Worm (Caenorhabditis elegans) whole organism, L3 larva: ENCODE results near the gene B0238.9.

Source experiments
- ceh-82 ChIP-seq: fragments of 150-350 bp; optimal IDR thresholded peaks from 2 replicates; lab custom pipeline; 2014; ENCODE audit warnings: missing biosample characterization, missing genetic modification characterization
- egl-5 ChIP-seq: fragments of 150-350 bp; optimal IDR thresholded peaks from 2 replicates; lab custom pipeline; 2017; ENCODE audit warnings: missing biosample characterization, missing genetic modification reagents, missing genetic modification characterization, inconsistent platforms
- elt-1 ChIP-seq: fragments of 150-350 bp; optimal IDR thresholded peaks from 2 replicates; lab custom pipeline; 2014; ENCODE audit warnings: missing biosample characterization, missing genetic modification characterization
- elt-3 ChIP-seq, 3 experiments: fragments of 150-350 bp in 1 of 3; sonication (generic microtip) in 2 of 3; optimal IDR thresholded peaks; 2 replicates in 2 of 3; 4 replicates in 1 of 3; lab custom pipeline; 2014 to 2017; ENCODE audit warnings: missing biosample characterization in 3 of 3, missing genetic modification characterization in 3 of 3
- eor-1 ChIP-seq, 2 experiments: fragments of 150-350 bp; optimal IDR thresholded peaks; 2 replicates each; lab custom pipeline; 2014 to 2018; ENCODE audit warnings: missing biosample characterization in 2 of 2, missing genetic modification characterization in 2 of 2
- fkh-2 ChIP-seq: fragments of 150-350 bp; optimal IDR thresholded peaks from 2 replicates; lab custom pipeline; 2014; ENCODE audit warnings: missing biosample characterization, missing genetic modification reagents, missing genetic modification characterization
- fos-1 ChIP-seq: fragments of 150-350 bp; optimal IDR thresholded peaks from 2 replicates; lab custom pipeline; 2014; ENCODE audit warnings: missing biosample characterization, missing genetic modification characterization
- jun-1 ChIP-seq: fragments of 150-350 bp; optimal IDR thresholded peaks from 2 replicates; lab custom pipeline; 2014; ENCODE audit warnings: missing biosample characterization, missing genetic modification reagents, missing genetic modification characterization
- lin-15B ChIP-seq: fragments of 150-350 bp; optimal IDR thresholded peaks from 2 replicates; lab custom pipeline; 2014; ENCODE audit warnings: missing biosample characterization, missing genetic modification characterization
- mdl-1 ChIP-seq: fragments of 150-350 bp; optimal IDR thresholded peaks from 2 replicates; lab custom pipeline; 2014; ENCODE audit warnings: missing biosample characterization, missing genetic modification characterization
- nfya-1 ChIP-seq: sonication (generic microtip); optimal IDR thresholded peaks from 2 replicates; lab custom pipeline; 2017; ENCODE audit warnings: missing genetic modification characterization, mild to moderate bottlenecking, missing compliant biosample characterization, antibody characterized with exemption, moderate library complexity; ENCODE audit not compliant: insufficient read depth
- nhr-12 ChIP-seq: fragments of 150-350 bp; optimal IDR thresholded peaks from 2 replicates; lab custom pipeline; 2014; ENCODE audit warnings: missing biosample characterization, missing genetic modification characterization
- nhr-237 ChIP-seq: fragments of 150-350 bp; optimal IDR thresholded peaks from 2 replicates; lab custom pipeline; 2014; ENCODE audit warnings: missing biosample characterization, missing genetic modification characterization
- nhr-28 ChIP-seq: fragments of 150-350 bp; optimal IDR thresholded peaks from 2 replicates; lab custom pipeline; 2014; ENCODE audit warnings: missing biosample characterization, missing genetic modification characterization
- nhr-43 ChIP-seq: sonication (generic microtip); optimal IDR thresholded peaks from 2 replicates; lab custom pipeline; 2016; ENCODE audit warnings: mild to moderate bottlenecking, missing genetic modification characterization, missing compliant biosample characterization; ENCODE audit not compliant: poor library complexity, severe bottlenecking
- nhr-76 ChIP-seq: fragments of 150-350 bp; sonication (generic microtip); optimal IDR thresholded peaks from 5 replicates; lab custom pipeline; 2014; ENCODE audit warnings: missing biosample characterization, missing genetic modification characterization
- nhr-77 ChIP-seq: fragments of 150-350 bp; optimal IDR thresholded peaks from 2 replicates; lab custom pipeline; 2014; ENCODE audit warnings: missing biosample characterization, missing genetic modification characterization
- pha-4 ChIP-seq: fragments of 150-350 bp; optimal IDR thresholded peaks from 2 replicates; lab custom pipeline; 2014; ENCODE audit warnings: missing biosample characterization, missing genetic modification reagents, missing genetic modification characterization
- pqm-1 ChIP-seq: fragments of 150-350 bp; optimal IDR thresholded peaks from 2 replicates; lab custom pipeline; 2017; ENCODE audit warnings: missing biosample characterization, missing genetic modification characterization, inconsistent platforms
- unc-39 ChIP-seq: sonication (generic microtip); optimal IDR thresholded peaks from 4 replicates; lab custom pipeline; 2017; ENCODE audit warnings: missing biosample characterization, missing genetic modification characterization
- unc-62 ChIP-seq: fragments of 150-350 bp; sonication (generic microtip); optimal IDR thresholded peaks from 4 replicates; lab custom pipeline; 2014; ENCODE audit warnings: missing biosample characterization, missing genetic modification reagents, missing genetic modification characterization
- zag-1 ChIP-seq: fragments of 150-350 bp; optimal IDR thresholded peaks from 2 replicates; lab custom pipeline; 2014; ENCODE audit warnings: missing biosample characterization, missing genetic modification characterization
- ztf-11 ChIP-seq: fragments of 150-350 bp; optimal IDR thresholded peaks from 2 replicates; lab custom pipeline; 2014; ENCODE audit warnings: missing biosample characterization, missing genetic modification characterization

Gene B0238.9

DNA sequence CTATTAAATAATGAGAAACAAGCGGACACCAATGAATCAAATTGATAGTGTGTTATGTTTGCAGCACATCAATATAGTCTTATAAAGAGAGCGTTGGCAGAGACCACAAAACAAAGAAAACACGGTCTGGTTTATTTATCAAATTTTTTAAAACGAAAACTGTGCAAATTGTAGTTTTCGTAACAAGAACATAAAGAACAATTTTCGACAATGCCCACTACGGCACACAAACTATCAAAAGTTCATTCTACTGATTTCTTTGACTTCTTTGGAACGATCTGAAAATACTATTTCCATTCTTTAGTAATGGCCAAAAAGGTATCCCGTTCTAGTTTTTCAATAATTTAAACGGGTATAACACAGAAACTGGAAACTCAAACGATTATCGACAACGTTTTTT lies 40.8 kb downstream of the B0238.9 start, which contains the start of gene cest-35.2:
Gene cest-35.2, minus strand, starts transcription at position 101 of the 400 bp plus-strand sequence.
- TF ChIP-seq nhr-28 (tag; lab: Kevin White, UChicago) (no peak), elt-3 (tag; optimal IDR thresholded peaks at IDR 0.05; lab: Kevin White, UChicago) (no peak), egl-5 (no peak), lin-15B (tag; lab: Kevin White, UChicago) (no peak), nhr-237 (tag; lab: Kevin White, UChicago) (no peak), pqm-1 (tag; lab: Kevin White, UChicago) (no peak), eor-1 (tag; optimal IDR thresholded peaks at IDR 0.05; lab: Kevin White, UChicago) (no peak), zag-1 (no peak), nhr-43 (tag; lab: Kevin White, UChicago) (no peak), nhr-76 (tag; lab: Kevin White, UChicago) (no peak), unc-39 (no peak), ztf-11 (tag; lab: Kevin White, UChicago) (no peak), fkh-2 (tag; lab: Kevin White, UChicago) (no peak)

DNA sequence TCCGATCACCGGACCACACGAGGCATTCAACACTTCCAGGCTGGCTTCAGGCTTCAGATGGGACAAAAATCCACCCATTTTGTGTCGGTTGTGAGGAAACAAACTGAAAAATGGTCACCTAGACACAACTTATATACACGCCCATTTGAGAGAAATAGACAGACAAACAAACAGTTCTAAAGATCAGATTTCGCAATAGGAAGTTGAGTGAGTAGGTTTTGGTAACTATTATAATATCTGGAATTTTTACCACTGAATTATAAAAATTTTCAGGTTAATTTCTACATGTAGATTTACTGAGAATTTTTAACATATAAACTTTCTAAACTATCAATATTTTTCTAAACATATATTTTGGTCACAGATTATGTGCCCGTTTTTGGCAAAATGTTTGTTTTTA lies 44.1 kb downstream of the B0238.9 start, which contains the start of gene cest-32:
Gene cest-32, minus strand, starts transcription at position 115 of the 400 bp plus-strand sequence.
- TF ChIP-seq ceh-82 (no peak), unc-62 (GFP tag; lab: Kevin White, UChicago) (no peak), pha-4 (tag; lab: Kevin White, UChicago) (peak; percentile 12)

DNA sequence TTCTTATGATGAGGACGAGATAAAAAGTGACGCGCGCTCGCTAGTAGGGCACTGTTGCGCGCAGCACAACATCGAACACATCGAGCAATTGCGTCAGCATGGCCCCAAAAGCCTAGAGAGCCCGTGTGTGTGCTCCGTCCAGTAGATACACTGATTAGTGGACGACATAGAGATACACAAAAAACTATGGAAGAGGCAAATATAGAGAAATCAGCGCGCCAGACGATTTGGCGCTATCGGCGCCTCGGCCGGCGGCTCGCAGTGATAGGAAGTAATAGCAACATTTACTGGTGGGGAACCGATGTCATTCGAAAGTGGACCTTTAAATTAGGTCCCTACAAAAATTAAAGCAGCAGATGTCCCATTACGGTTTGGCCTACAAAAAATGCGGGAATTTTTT lies 49.4 kb downstream of the B0238.9 start:
- TF ChIP-seq pha-4 (tag; lab: Kevin White, UChicago) (peak; percentile 59), jun-1 (tag; lab: Kevin White, UChicago) (no peak)
- TF ChIP-seq, all 47 proteins: peak for 1

DNA sequence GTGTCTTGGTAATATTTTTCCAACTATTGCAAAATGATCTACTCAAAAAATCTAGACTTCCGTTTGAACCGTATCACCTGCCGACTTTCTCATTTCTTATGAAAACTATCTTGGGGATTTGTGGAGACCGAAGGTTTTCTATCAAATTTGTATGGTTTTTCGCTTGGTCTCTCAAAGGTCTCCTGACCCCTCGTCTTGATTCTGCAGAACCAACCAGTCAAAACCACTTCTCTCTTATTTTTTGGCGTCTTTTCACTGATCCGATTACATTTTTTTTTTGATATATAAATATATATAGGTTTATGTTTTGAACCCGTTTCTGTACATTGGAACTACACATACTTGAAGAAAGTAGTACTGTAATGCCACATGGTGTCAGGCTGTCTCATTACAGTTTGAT lies 52.2 kb downstream of the B0238.9 start:
- TF ChIP-seq ztf-11 (tag; lab: Kevin White, UChicago) (no peak), nhr-76 (tag; lab: Kevin White, UChicago) (no peak), mdl-1 (tag; lab: Kevin White, UChicago) (no peak), nfya-1 (tag; lab: Kevin White, UChicago) (no peak), nhr-77 (tag; lab: Kevin White, UChicago) (no peak), nhr-12 (no peak), fos-1 (tag; lab: Kevin White, UChicago) (no peak), elt-1 (tag; lab: Kevin White, UChicago) (no peak)
